Worm (Caenorhabditis elegans) whole organism, L3 larva: ENCODE results near the gene msp-113.

Experiments used
- R02D3.7 ChIP-seq: fragments of 150-350 bp; optimal IDR thresholded peaks from 2 replicates; lab custom pipeline; 2014; ENCODE audit warnings: missing biosample characterization, missing genetic modification characterization
- ama-1 ChIP-seq: fragments of 150-350 bp; optimal IDR thresholded peaks from 2 replicates; lab custom pipeline; 2018
- ceh-9 ChIP-seq: sonication (generic microtip); optimal IDR thresholded peaks from 2 replicates; lab custom pipeline; 2018; ENCODE audit warnings: missing biosample characterization, missing genetic modification characterization
- egl-5 ChIP-seq: fragments of 150-350 bp; optimal IDR thresholded peaks from 2 replicates; lab custom pipeline; 2017; ENCODE audit warnings: missing biosample characterization, missing genetic modification reagents, missing genetic modification characterization, inconsistent platforms
- fkh-10 ChIP-seq: sonication (generic microtip); optimal IDR thresholded peaks from 2 replicates; lab custom pipeline; 2017; ENCODE audit warnings: missing biosample characterization, missing genetic modification reagents, missing genetic modification characterization
- jun-1 ChIP-seq: fragments of 150-350 bp; optimal IDR thresholded peaks from 2 replicates; lab custom pipeline; 2014; ENCODE audit warnings: missing biosample characterization, missing genetic modification reagents, missing genetic modification characterization
- lin-39 ChIP-seq: fragments of 150-350 bp; optimal IDR thresholded peaks from 2 replicates; lab custom pipeline; 2018; ENCODE audit warnings: missing biosample characterization, missing genetic modification reagents, missing genetic modification characterization
- nhr-237 ChIP-seq: fragments of 150-350 bp; optimal IDR thresholded peaks from 2 replicates; lab custom pipeline; 2014; ENCODE audit warnings: missing biosample characterization, missing genetic modification characterization
- nhr-28 ChIP-seq: fragments of 150-350 bp; optimal IDR thresholded peaks from 2 replicates; lab custom pipeline; 2014; ENCODE audit warnings: missing biosample characterization, missing genetic modification characterization
- nhr-67 ChIP-seq: fragments of 150-350 bp; optimal IDR thresholded peaks from 2 replicates; lab custom pipeline; 2014; ENCODE audit warnings: missing biosample characterization, missing genetic modification characterization
- pqm-1 ChIP-seq: fragments of 150-350 bp; optimal IDR thresholded peaks from 2 replicates; lab custom pipeline; 2017; ENCODE audit warnings: missing biosample characterization, missing genetic modification characterization, inconsistent platforms
- skn-1 ChIP-seq: fragments of 150-350 bp; optimal IDR thresholded peaks from 2 replicates; lab custom pipeline; 2014; ENCODE audit warnings: missing biosample characterization, missing genetic modification characterization
- unc-39 ChIP-seq: sonication (generic microtip); optimal IDR thresholded peaks from 4 replicates; lab custom pipeline; 2017; ENCODE audit warnings: missing biosample characterization, missing genetic modification characterization

- TF ChIP-seq unc-39 (tag; lab: Kevin White, UChicago) (no peak), egl-5 (no peak), skn-1 (tag; lab: Kevin White, UChicago) (no peak), nhr-67 (no peak), nhr-237 (no peak), jun-1 (tag; lab: Kevin White, UChicago) (no peak), ama-1 (lab: Kevin White, UChicago) (no peak), nhr-28 (tag; lab: Kevin White, UChicago) (no peak), fkh-10 (GFP tag; lab: Kevin White, UChicago) (no peak), R02D3.7 (tag; lab: Kevin White, UChicago) (no peak), ceh-9 (no peak), lin-39 (tag; lab: Kevin White, UChicago) (no peak), pqm-1 (tag; lab: Kevin White, UChicago) (no peak)
Observed at ce11 chrIV:5277752-5278151, 20.0 kb upstream of the msp-113 start, which contains the start of gene F36H12.17.
